Worm (Caenorhabditis elegans) whole organism, midembryonic: ENCODE results near the gene nhx-3.

Source experiments
- cog-1 ChIP-seq: sonication (generic microtip); optimal IDR thresholded peaks from 2 replicates; lab custom pipeline; 2016; ENCODE audit warnings: missing genetic modification characterization, missing compliant biosample characterization
- flt-1 ChIP-seq: fragments of 200-800 bp; sonication (Bioruptor generic); IDR thresholded peaks from 2 replicates; pipeline ENCODE4 v1.3.6; 2022; ENCODE audit warnings: missing genetic modification characterization, missing compliant biosample characterization
- klf-2 ChIP-seq: fragments of 200-800 bp; sonication (Bioruptor generic); conservative IDR thresholded peaks from 2 replicates; pipeline ENCODE4 v1.3.6; 2022; ENCODE audit warnings: missing genetic modification reagents, missing genetic modification characterization, missing compliant biosample characterization
- med-1 ChIP-seq: sonication (generic microtip); optimal IDR thresholded peaks from 2 replicates; lab custom pipeline; 2017; ENCODE audit warnings: missing genetic modification characterization, mild to moderate bottlenecking, missing compliant biosample characterization, antibody characterized with exemption, missing genetic modification reagents; ENCODE audit not compliant: insufficient read depth
- ref-1 ChIP-seq: fragments of 200-800 bp; sonication (Bioruptor generic); conservative IDR thresholded peaks from 2 replicates; pipeline ENCODE4 v1.3.6; 2022; ENCODE audit warnings: missing genetic modification reagents, missing genetic modification characterization, missing compliant biosample characterization
- tab-1 ChIP-seq: fragments of 200-800 bp; sonication (Bioruptor generic); IDR thresholded peaks from 2 replicates; pipeline ENCODE4 v1.3.6; 2022; ENCODE audit warnings: missing genetic modification characterization, missing compliant biosample characterization
- ztf-23 ChIP-seq: fragments of 200-800 bp; sonication (Bioruptor generic); IDR thresholded peaks from 2 replicates; pipeline ENCODE4 v1.3.6; 2022; ENCODE audit warnings: missing genetic modification reagents, missing genetic modification characterization, missing compliant biosample characterization

DNA sequence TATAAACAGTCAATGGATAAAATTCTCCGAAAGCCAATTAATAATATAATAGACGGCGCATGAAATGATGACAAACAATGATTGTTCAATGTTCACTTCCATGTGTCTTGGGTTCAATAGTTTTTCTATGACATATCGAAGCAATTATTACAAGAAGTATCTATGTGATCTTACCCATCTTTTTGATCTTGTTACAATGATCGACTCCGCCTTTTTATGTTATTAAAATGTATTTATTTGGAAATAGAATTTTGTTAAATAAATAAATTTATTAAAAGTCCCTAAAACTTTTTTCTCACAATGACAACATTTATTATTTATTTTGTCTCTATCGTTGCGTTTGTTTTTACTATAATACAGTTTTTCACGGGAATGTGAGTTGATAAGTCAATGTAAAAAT lies 15.5 kb downstream of the nhx-3 start, which contains the start of gene swt-2:
- TF ChIP-seq med-1 (GFP tag; lab: Kevin White, UChicago) (no peak), tab-1 (GFP tag; lab: Robert Waterston, UW) (no peak), flt-1 (GFP tag; lab: Robert Waterston, UW) (no peak), ztf-23 (GFP tag; lab: Robert Waterston, UW) (no peak), ref-1 (GFP tag; lab: Robert Waterston, UW) (no peak), klf-2 (no peak), cog-1 (tag; lab: Kevin White, UChicago) (no peak)
